Fruit fly (Drosophila melanogaster) S2 (cell line): Measurements from ENCODE around the gene CG7778.

ENCODE experiments used
- CG8478 ChIP-seq: fragments of >200 bp; optimal IDR thresholded peaks from 2 replicates; lab custom pipeline; 2018
- CTCF ChIP-seq, 2 experiments: fragments of >200 bp; optimal IDR thresholded peaks; 2 replicates each; lab custom pipeline; 2018

DNA sequence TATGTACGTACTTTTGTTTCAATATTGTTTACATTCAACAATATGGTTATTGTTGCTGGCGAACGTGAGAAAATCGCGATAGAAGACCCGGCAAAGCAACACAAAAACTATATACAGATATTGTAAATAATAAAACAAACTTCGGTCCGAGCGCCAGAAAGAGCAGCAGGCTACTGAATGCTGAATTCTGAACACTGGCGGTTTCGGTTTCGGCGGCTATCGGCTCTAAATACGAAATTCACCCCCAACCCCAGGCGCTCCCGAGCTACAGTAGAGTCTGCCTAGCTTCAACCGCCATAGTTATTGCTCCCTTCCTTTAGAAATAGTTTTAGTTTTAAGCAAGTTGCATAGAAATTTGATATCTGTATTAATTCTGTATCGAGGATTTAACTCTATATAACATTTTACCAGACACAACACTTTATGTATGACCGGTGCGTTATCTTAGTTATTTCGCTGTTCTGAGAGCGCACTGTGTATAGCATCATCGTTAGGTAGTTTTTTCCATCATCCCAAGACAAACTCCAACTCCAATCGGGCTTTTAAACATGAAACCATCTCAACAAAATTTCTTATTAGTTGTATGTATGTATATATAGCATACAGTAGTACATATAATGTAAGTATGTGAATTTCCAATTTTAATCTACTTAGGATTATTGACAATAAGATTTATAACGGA, 16.0 kb downstream of the CG7778 start, which contains the start of gene CG7627:
- TF ChIP-seq CG8478 (lab: Kevin White, UChicago): no peak
- TF ChIP-seq CTCF (optimal IDR thresholded peaks at IDR 0.05; lab: Kevin White, UChicago): no peak
